Worm (Caenorhabditis elegans) whole organism, L1 larva: ENCODE data around the gene F22D3.4.

Experiments
- C04F5.9 ChIP-seq: sonication (generic microtip); optimal IDR thresholded peaks from 2 replicates; lab custom pipeline; 2016; ENCODE audit warnings: missing genetic modification characterization, missing compliant biosample characterization
- F16B12.6 ChIP-seq: fragments of 150-350 bp; optimal IDR thresholded peaks from 2 replicates; lab custom pipeline; 2014; ENCODE audit warnings: missing biosample characterization, missing genetic modification characterization
- alr-1 ChIP-seq: fragments of 200-800 bp; sonication (Bioruptor generic); optimal IDR thresholded peaks from 2 replicates; lab custom pipeline; 2018; ENCODE audit warnings: borderline replicate concordance, mild to moderate bottlenecking, missing genetic modification characterization, missing compliant biosample characterization
- aly-2 ChIP-seq: fragments of 150-350 bp; optimal IDR thresholded peaks from 2 replicates; lab custom pipeline; 2014; ENCODE audit warnings: missing biosample characterization, missing genetic modification characterization
- ama-1 ChIP-seq: fragments of 150-350 bp; optimal IDR thresholded peaks from 2 replicates; lab custom pipeline; 2014
- blmp-1 ChIP-seq: fragments of 150-350 bp; optimal IDR thresholded peaks from 2 replicates; lab custom pipeline; 2014; ENCODE audit warnings: missing biosample characterization, missing genetic modification characterization
- ceh-88 ChIP-seq: fragments of 200-800 bp; sonication (Bioruptor generic); IDR thresholded peaks from 2 replicates; pipeline ENCODE4 v1.3.6; 2022; ENCODE audit warnings: missing genetic modification characterization, missing compliant biosample characterization
- ceh-90 ChIP-seq: sonication (generic microtip); optimal IDR thresholded peaks from 2 replicates; lab custom pipeline; 2016; ENCODE audit warnings: missing genetic modification characterization, missing compliant biosample characterization
- dpl-1 ChIP-seq, 3 experiments: fragments of 150-350 bp in 2 of 3; sonication (generic microtip) in 1 of 3; optimal IDR thresholded peaks; 2 replicates each; lab custom pipeline; 2014 to 2017; ENCODE audit warnings: missing biosample characterization in 3 of 3, missing genetic modification characterization in 3 of 3, missing genetic modification reagents in 3 of 3
- dsc-1 ChIP-seq: sonication (generic microtip); optimal IDR thresholded peaks from 2 replicates; lab custom pipeline; 2016; ENCODE audit warnings: mild to moderate bottlenecking, missing genetic modification characterization, missing compliant biosample characterization
- efl-1 ChIP-seq, 4 experiments: fragments of 150-350 bp; optimal IDR thresholded peaks in 3 of 4; peaks in 1 of 4; 1 replicate in 1 of 4; 2 replicates in 3 of 4; lab custom pipeline; 2014; ENCODE audit warnings: missing biosample characterization in 2 of 4, missing genetic modification characterization in 2 of 4, missing genetic modification reagents in 2 of 4
- efl-3 ChIP-seq: fragments of 200-800 bp; sonication (Bioruptor generic); optimal IDR thresholded peaks from 2 replicates; lab custom pipeline; 2018; ENCODE audit warnings: mild to moderate bottlenecking, missing genetic modification characterization, missing compliant biosample characterization
- egl-27 ChIP-seq, 2 experiments: fragments of 150-350 bp in 1 of 2; sonication (generic microtip); optimal IDR thresholded peaks; 3 replicates each; lab custom pipeline; 2017 to 2018; ENCODE audit warnings: missing biosample characterization in 2 of 2, missing genetic modification characterization in 2 of 2, missing genetic modification reagents in 2 of 2
- elt-2 ChIP-seq: sonication (generic microtip); optimal IDR thresholded peaks from 2 replicates; lab custom pipeline; 2016; ENCODE audit warnings: missing genetic modification characterization, mild to moderate bottlenecking, inconsistent platforms, missing compliant biosample characterization, missing genetic modification reagents
- ets-5 ChIP-seq: fragments of 200-800 bp; sonication (Bioruptor generic); IDR thresholded peaks from 2 replicates; pipeline ENCODE4 v1.3.6; 2022; ENCODE audit warnings: missing genetic modification characterization, missing compliant biosample characterization
- fkh-4 ChIP-seq: sonication (generic microtip); optimal IDR thresholded peaks from 2 replicates; lab custom pipeline; 2016; ENCODE audit warnings: missing compliant biosample characterization, missing genetic modification characterization, borderline replicate concordance
- fkh-8 ChIP-seq: sonication (generic microtip); optimal IDR thresholded peaks from 2 replicates; lab custom pipeline; 2016; ENCODE audit warnings: mild to moderate bottlenecking, missing genetic modification characterization, missing compliant biosample characterization
- fos-1 ChIP-seq: fragments of 150-350 bp; optimal IDR thresholded peaks from 2 replicates; lab custom pipeline; 2014; ENCODE audit warnings: missing biosample characterization, missing genetic modification characterization
- grh-1 ChIP-seq: fragments of 200-800 bp; sonication (Bioruptor generic); IDR thresholded peaks from 2 replicates; pipeline ENCODE4 v1.3.6; 2022; ENCODE audit warnings: missing genetic modification reagents, missing genetic modification characterization, missing compliant biosample characterization
- hlh-4 ChIP-seq: sonication (generic microtip); optimal IDR thresholded peaks from 2 replicates; lab custom pipeline; 2016; ENCODE audit warnings: mild to moderate bottlenecking, missing genetic modification characterization, missing compliant biosample characterization
- irx-1 ChIP-seq: sonication (generic microtip); optimal IDR thresholded peaks from 2 replicates; lab custom pipeline; 2016; ENCODE audit warnings: missing genetic modification characterization, missing compliant biosample characterization
- lin-14 ChIP-seq: fragments of 200-800 bp; sonication (Bioruptor generic); optimal IDR thresholded peaks from 2 replicates; lab custom pipeline; 2018; ENCODE audit warnings: mild to moderate bottlenecking, missing genetic modification characterization, moderate library complexity, missing compliant biosample characterization
- lin-35 ChIP-seq, 2 experiments: fragments of 150-350 bp; optimal IDR thresholded peaks; 2 replicates each; lab custom pipeline; 2014; ENCODE audit warnings: missing biosample characterization in 2 of 2, missing genetic modification characterization in 2 of 2, missing genetic modification reagents in 2 of 2
- lir-3 ChIP-seq: sonication (generic microtip); optimal IDR thresholded peaks from 2 replicates; lab custom pipeline; 2016; ENCODE audit warnings: mild to moderate bottlenecking, missing genetic modification characterization, moderate library complexity, missing compliant biosample characterization; ENCODE audit not compliant: poor library complexity
- lsy-2 ChIP-seq, 2 experiments: fragments of 150-350 bp; optimal IDR thresholded peaks; 2 replicates each; lab custom pipeline; 2014; ENCODE audit warnings: missing biosample characterization in 2 of 2, missing genetic modification characterization in 2 of 2
- mdl-1 ChIP-seq, 2 experiments: fragments of 150-350 bp; optimal IDR thresholded peaks; 2 replicates each; lab custom pipeline; 2014 to 2017; ENCODE audit warnings: missing biosample characterization in 2 of 2, missing genetic modification characterization in 2 of 2, inconsistent platforms in 1 of 2
- mef-2 ChIP-seq: fragments of 150-350 bp; optimal IDR thresholded peaks from 2 replicates; lab custom pipeline; 2014; ENCODE audit warnings: missing biosample characterization, missing genetic modification characterization
- mep-1 ChIP-seq: fragments of 150-350 bp; optimal IDR thresholded peaks from 2 replicates; lab custom pipeline; 2014; ENCODE audit warnings: missing biosample characterization, missing genetic modification characterization
- nhr-12 ChIP-seq: sonication (generic microtip); optimal IDR thresholded peaks from 2 replicates; lab custom pipeline; 2017; ENCODE audit warnings: missing biosample characterization, missing genetic modification characterization
- nhr-19 ChIP-seq: fragments of 200-800 bp; sonication (Bioruptor generic); conservative IDR thresholded peaks from 2 replicates; pipeline ENCODE4 v1.3.6; 2022; ENCODE audit warnings: missing genetic modification characterization, missing compliant biosample characterization
- nhr-20 ChIP-seq: sonication (generic microtip); optimal IDR thresholded peaks from 2 replicates; lab custom pipeline; 2016; ENCODE audit warnings: mild to moderate bottlenecking, missing genetic modification characterization, missing compliant biosample characterization
- nhr-237 ChIP-seq: fragments of 150-350 bp; optimal IDR thresholded peaks from 2 replicates; lab custom pipeline; 2014; ENCODE audit warnings: missing biosample characterization, missing genetic modification characterization
- nhr-28 ChIP-seq: fragments of 150-350 bp; optimal IDR thresholded peaks from 2 replicates; lab custom pipeline; 2014; ENCODE audit warnings: missing biosample characterization, missing genetic modification characterization
- nhr-47 ChIP-seq: sonication (generic microtip); optimal IDR thresholded peaks from 2 replicates; lab custom pipeline; 2016; ENCODE audit warnings: mild to moderate bottlenecking, missing genetic modification characterization, moderate library complexity, missing compliant biosample characterization
- nhr-71 ChIP-seq: sonication (generic microtip); optimal IDR thresholded peaks from 2 replicates; lab custom pipeline; 2016; ENCODE audit warnings: mild to moderate bottlenecking, missing genetic modification characterization, moderate library complexity, missing compliant biosample characterization
- nhr-76 ChIP-seq: sonication (generic microtip); optimal IDR thresholded peaks from 2 replicates; lab custom pipeline; 2017; ENCODE audit warnings: missing biosample characterization, missing genetic modification characterization
- nhr-77 ChIP-seq: fragments of 150-350 bp; optimal IDR thresholded peaks from 2 replicates; lab custom pipeline; 2014; ENCODE audit warnings: missing biosample characterization, missing genetic modification characterization
- nhr-84 ChIP-seq: sonication (generic microtip); optimal IDR thresholded peaks from 2 replicates; lab custom pipeline; 2017; ENCODE audit warnings: missing biosample characterization, missing genetic modification characterization
- nhr-90 ChIP-seq: sonication (generic microtip); optimal IDR thresholded peaks from 2 replicates; lab custom pipeline; 2016; ENCODE audit warnings: mild to moderate bottlenecking, missing genetic modification characterization, missing compliant biosample characterization; ENCODE audit not compliant: poor library complexity
- pqm-1 ChIP-seq: sonication (generic microtip); optimal IDR thresholded peaks from 3 replicates; lab custom pipeline; 2017; ENCODE audit warnings: missing biosample characterization, missing genetic modification characterization
- rnt-1 ChIP-seq: sonication (generic microtip); optimal IDR thresholded peaks from 2 replicates; lab custom pipeline; 2016; ENCODE audit warnings: mild to moderate bottlenecking, missing genetic modification characterization, moderate library complexity, missing compliant biosample characterization
- snpc-4 ChIP-seq: fragments of 150-350 bp; optimal IDR thresholded peaks from 2 replicates; lab custom pipeline; 2014; ENCODE audit warnings: missing biosample characterization, missing genetic modification characterization
- snu-23 ChIP-seq: sonication (generic microtip); optimal IDR thresholded peaks from 2 replicates; lab custom pipeline; 2016; ENCODE audit warnings: missing genetic modification characterization, missing compliant biosample characterization
- sox-4 ChIP-seq: sonication (generic microtip); optimal IDR thresholded peaks from 2 replicates; lab custom pipeline; 2016; ENCODE audit warnings: missing genetic modification characterization, missing compliant biosample characterization
- unc-30 ChIP-seq: sonication (generic microtip); optimal IDR thresholded peaks from 2 replicates; lab custom pipeline; 2017; ENCODE audit warnings: missing biosample characterization, missing genetic modification characterization
- xbp-1 ChIP-seq: sonication (generic microtip); optimal IDR thresholded peaks from 2 replicates; lab custom pipeline; 2016; ENCODE audit warnings: missing genetic modification characterization, missing compliant biosample characterization
- zag-1 ChIP-seq: fragments of 150-350 bp; optimal IDR thresholded peaks from 2 replicates; lab custom pipeline; 2014; ENCODE audit warnings: missing biosample characterization, missing genetic modification characterization
- zip-4 ChIP-seq: fragments of 200-800 bp; sonication (Bioruptor generic); optimal IDR thresholded peaks from 2 replicates; lab custom pipeline; 2018; ENCODE audit warnings: mild to moderate bottlenecking, missing genetic modification characterization, moderate library complexity, missing compliant biosample characterization

F22D3.4 gene

DNA sequence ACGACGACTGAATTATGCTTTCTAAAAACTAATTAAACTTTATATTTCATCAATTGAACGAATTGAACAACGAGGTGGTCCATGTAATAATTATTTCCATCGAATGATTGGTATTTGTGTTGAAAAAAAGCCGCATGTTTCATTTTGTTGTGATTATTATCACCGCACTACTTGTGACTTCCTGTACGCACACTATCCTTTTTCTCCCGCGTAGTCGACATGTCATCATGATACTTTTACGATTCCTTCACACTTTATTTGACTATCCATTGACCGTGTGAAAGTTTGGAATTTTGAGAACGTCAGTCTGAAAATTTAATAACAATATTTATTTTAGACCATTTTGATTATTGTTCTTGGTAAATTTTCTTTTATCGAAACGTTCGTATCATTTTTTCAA, at the start of gene F22D3.4:
Gene F22D3.4, minus strand, starts transcription at position 1 of the 400 bp plus-strand sequence.
- TF ChIP-seq lin-35 (GFP tag; optimal IDR thresholded peaks at IDR 0.05; lab: Kevin White, UChicago) (peak in 1 of 2 experiments; percentile 30), dsc-1 (no peak), blmp-1 (tag; lab: Kevin White, UChicago) (peak; percentile 14)
- TF ChIP-seq, all 84 proteins: peak for 2

DNA sequence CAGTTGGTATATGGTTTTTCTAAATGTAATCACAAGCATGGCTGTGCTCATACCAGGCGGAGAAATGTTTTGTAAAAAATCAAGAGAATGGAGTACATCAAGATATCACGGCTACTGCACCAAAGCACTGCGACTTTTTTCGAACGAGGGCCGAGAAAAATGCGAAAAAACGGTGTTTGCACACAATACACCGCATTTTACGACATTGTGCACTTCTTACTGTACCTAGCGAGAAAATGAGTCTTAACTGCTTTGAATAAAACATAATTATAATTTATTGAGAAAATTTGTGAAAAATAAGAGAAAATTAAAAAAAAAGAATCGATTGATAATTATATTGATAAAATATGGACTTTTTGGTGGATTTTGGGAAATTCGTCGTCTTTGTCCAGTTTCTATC, 48.3 kb upstream of the F22D3.4 start:
- no peak for TF ChIP-seq blmp-1 (tag; lab: Kevin White, UChicago)
- TF ChIP-seq ets-5 (GFP tag; lab: Robert Waterston, UW) = no peak
- peak; percentile 6 for TF ChIP-seq nhr-47
- TF ChIP-seq lin-35 (GFP tag; optimal IDR thresholded peaks at IDR 0.05; lab: Kevin White, UChicago) = peak in 1 of 2 experiments; percentile 11
- TF ChIP-seq F16B12.6 = peak; percentile 68
- TF ChIP-seq fkh-8 (tag; lab: Kevin White, UChicago) = no peak
- peak; percentile 44 to 66 for TF ChIP-seq lsy-2 (tag; optimal IDR thresholded peaks at IDR 0.05; lab: Kevin White, UChicago)
- peak; percentile 17 for TF ChIP-seq rnt-1
- TF ChIP-seq nhr-20 (tag; lab: Kevin White, UChicago) = no peak
- peak; percentile 41 to 62 for TF ChIP-seq efl-1 (optimal IDR thresholded peaks at IDR 0.05; lab: Kevin White, UChicago)
- TF ChIP-seq efl-1 (GFP tag; optimal IDR thresholded peaks at IDR 0.05 in 1 of 2; lab: Kevin White, UChicago) = peak in 1 of 2 experiments; percentile 43
- peak in 2 of 3 experiments; percentile 18 to 50 for TF ChIP-seq dpl-1 (GFP tag; optimal IDR thresholded peaks at IDR 0.05; lab: Kevin White, UChicago)
- no peak for TF ChIP-seq ceh-88 (GFP tag; lab: Robert Waterston, UW)
- TF ChIP-seq nhr-84 = no peak
- peak; percentile 29 for TF ChIP-seq mep-1

ce11 chrII:6974011-6974410, 46.6 kb upstream of the F22D3.4 start:
- TF ChIP-seq nhr-71 (tag; lab: Kevin White, UChicago) = peak; percentile 66
- TF ChIP-seq nhr-19 (GFP tag; lab: Robert Waterston, UW) = peak; percentile 46
- TF ChIP-seq nhr-84 = no peak
- TF ChIP-seq hlh-4 = no peak
- TF ChIP-seq lin-35 (GFP tag; optimal IDR thresholded peaks at IDR 0.05; lab: Kevin White, UChicago) = peak; percentile 93 to 97
- TF ChIP-seq fkh-4 (tag; lab: Kevin White, UChicago) = no peak
- peak; percentile 90 to 95 (median 94) for TF ChIP-seq dpl-1 (GFP tag; optimal IDR thresholded peaks at IDR 0.05; lab: Kevin White, UChicago)
- no peak for TF ChIP-seq sox-4 (tag; lab: Kevin White, UChicago)
- no peak for TF ChIP-seq unc-30 (tag; lab: Kevin White, UChicago)
- TF ChIP-seq rnt-1 = peak; percentile 50
- TF ChIP-seq nhr-237 (tag; lab: Kevin White, UChicago) = no peak
- no peak for TF ChIP-seq zag-1 (tag; lab: Kevin White, UChicago)
- no peak for TF ChIP-seq aly-2
- no peak for TF ChIP-seq elt-2 (tag; lab: Kevin White, UChicago)
- TF ChIP-seq F16B12.6 = peak; percentile 91
- TF ChIP-seq egl-27 (tag; optimal IDR thresholded peaks at IDR 0.05; lab: Kevin White, UChicago) = no peak
- peak; percentile 43 for TF ChIP-seq xbp-1
- no peak for TF ChIP-seq nhr-28 (tag; lab: Kevin White, UChicago)
- no peak for TF ChIP-seq mef-2 (tag; lab: Kevin White, UChicago)
- no peak for TF ChIP-seq fos-1 (tag; lab: Kevin White, UChicago)
- TF ChIP-seq nhr-47 = peak; percentile 71
- TF ChIP-seq nhr-12 = no peak
- no peak for TF ChIP-seq efl-3
- TF ChIP-seq irx-1 (tag; lab: Kevin White, UChicago) = no peak
- TF ChIP-seq ceh-90 = no peak
- TF ChIP-seq nhr-90 (tag; lab: Kevin White, UChicago) = no peak
- no peak for TF ChIP-seq grh-1 (GFP tag; lab: Robert Waterston, UW)
- peak; percentile 7 for TF ChIP-seq lin-14 (GFP tag; lab: Kevin White, UChicago)
- no peak for TF ChIP-seq ama-1
- no peak for TF ChIP-seq lir-3 (tag; lab: Kevin White, UChicago)
- no peak for TF ChIP-seq nhr-76 (tag; lab: Kevin White, UChicago)
- TF ChIP-seq zip-4 (GFP tag; lab: Kevin White, UChicago) = no peak
- TF ChIP-seq snu-23 = peak; percentile 63
- peak in 1 of 2 experiments; percentile 11 for TF ChIP-seq mdl-1 (tag; optimal IDR thresholded peaks at IDR 0.05; lab: Kevin White, UChicago)
- TF ChIP-seq alr-1 (tag; lab: Kevin White, UChicago) = no peak
- TF ChIP-seq C04F5.9 (tag; lab: Kevin White, UChicago) = peak; percentile 56
- no peak for TF ChIP-seq pqm-1 (tag; lab: Kevin White, UChicago)
- peak; percentile 57 for TF ChIP-seq mep-1
- peak; percentile 43 for TF ChIP-seq snpc-4 (tag; lab: Kevin White, UChicago)
- no peak for TF ChIP-seq ceh-88 (GFP tag; lab: Robert Waterston, UW)
- no peak for TF ChIP-seq nhr-77 (tag; lab: Kevin White, UChicago)
